Fruit fly (Drosophila melanogaster) whole organism, embryonic: ENCODE results near the gene CG31792.

Experiments used
- Ada2b ChIP-seq: fragments of 200-800 bp; sonication (Bioruptor generic); IDR thresholded peaks from 2 replicates; pipeline ENCODE4 v1.3.6; 2022; ENCODE audit warnings: missing biosample characterization, missing genetic modification characterization
- Adf1 ChIP-seq: fragments of 200-800 bp; sonication (Bioruptor generic); IDR thresholded peaks from 2 replicates; pipeline ENCODE4 v1.3.6; 2022; ENCODE audit warnings: missing biosample characterization, missing genetic modification characterization
- Awh ChIP-seq: fragments of 200-800 bp; sonication (Bioruptor generic); IDR thresholded peaks from 2 replicates; pipeline ENCODE4, ENCODE4 v1.3.6; 2022; ENCODE audit warnings: missing biosample characterization, missing genetic modification characterization
- B-H2 ChIP-seq: fragments of 200-800 bp; sonication (Bioruptor generic); optimal IDR thresholded peaks from 2 replicates; lab custom pipeline; 2018; ENCODE audit warnings: missing biosample characterization, mild to moderate bottlenecking, missing genetic modification characterization
- CG10959 ChIP-seq: fragments of 200-800 bp; sonication (Bioruptor generic); IDR thresholded peaks from 2 replicates; pipeline ENCODE4 v1.3.6; 2022; ENCODE audit warnings: missing biosample characterization, missing genetic modification characterization
- CG11456 ChIP-seq: fragments of 200-800 bp; sonication (Bioruptor generic); IDR thresholded peaks from 3 replicates; pipeline ENCODE4 v1.3.6; 2022; ENCODE audit warnings: missing biosample characterization, missing genetic modification characterization
- CG11560 ChIP-seq: fragments of 200-800 bp; sonication (Bioruptor generic); IDR thresholded peaks from 3 replicates; pipeline ENCODE4 v1.3.6; 2022; ENCODE audit warnings: missing biosample characterization, missing genetic modification characterization
- CG13287 ChIP-seq: fragments of 200-800 bp; sonication (Bioruptor generic); IDR thresholded peaks from 2 replicates; pipeline ENCODE4 v1.3.6; 2022; ENCODE audit warnings: missing biosample characterization, missing genetic modification characterization; ENCODE audit not compliant: partially characterized antibody
- CG13296 ChIP-seq: fragments of 200-800 bp; sonication (Bioruptor generic); optimal IDR thresholded peaks from 3 replicates; lab custom pipeline; 2018; ENCODE audit warnings: missing biosample characterization, mild to moderate bottlenecking, missing genetic modification characterization
- CG14050 ChIP-seq: fragments of 200-800 bp; sonication (Bioruptor generic); IDR thresholded peaks from 3 replicates; pipeline ENCODE4 v1.3.6; 2022; ENCODE audit warnings: missing biosample characterization, missing genetic modification characterization
- CG15514 ChIP-seq: fragments of 200-800 bp; sonication (Bioruptor generic); optimal IDR thresholded peaks from 3 replicates; lab custom pipeline; 2017; ENCODE audit warnings: missing biosample characterization, missing genetic modification characterization, mild to moderate bottlenecking, moderate library complexity, missing genetic modification reagents
- CG16815 ChIP-seq: fragments of 200-800 bp; sonication (Bioruptor generic); optimal IDR thresholded peaks from 3 replicates; lab custom pipeline; 2017; ENCODE audit warnings: missing biosample characterization, mild to moderate bottlenecking, missing genetic modification characterization
- CG30020 ChIP-seq: fragments of 200-800 bp; optimal IDR thresholded peaks from 2 replicates; lab custom pipeline; 2019; ENCODE audit warnings: missing biosample characterization, mild to moderate bottlenecking, missing genetic modification characterization, moderate library complexity
- CG30431 ChIP-seq: fragments of 200-800 bp; sonication (Bioruptor generic); optimal IDR thresholded peaks from 2 replicates; lab custom pipeline; 2017; ENCODE audit warnings: missing biosample characterization, missing genetic modification characterization
- CG31388 ChIP-seq: fragments of 200-800 bp; sonication (Bioruptor generic); optimal IDR thresholded peaks from 2 replicates; lab custom pipeline; 2016; ENCODE audit warnings: missing biosample characterization, missing genetic modification characterization
- CG31441 ChIP-seq: fragments of 200-800 bp; sonication (Bioruptor generic); IDR thresholded peaks from 2 replicates; pipeline ENCODE4 v1.3.6; 2022; ENCODE audit warnings: missing biosample characterization, missing genetic modification characterization
- CG5245 ChIP-seq: fragments of 200-800 bp; sonication (Bioruptor generic); optimal IDR thresholded peaks from 3 replicates; lab custom pipeline; 2016; ENCODE audit warnings: missing biosample characterization, missing genetic modification characterization
- CG7839 ChIP-seq: fragments of 200-800 bp; sonication (Bioruptor generic); optimal IDR thresholded peaks from 3 replicates; lab custom pipeline; 2018; ENCODE audit warnings: missing biosample characterization, mild to moderate bottlenecking, missing genetic modification characterization, moderate library complexity
- CG8765 ChIP-seq: fragments of 200-800 bp; sonication (Bioruptor generic); IDR thresholded peaks from 2 replicates; pipeline ENCODE4 v1.3.6; 2022; ENCODE audit warnings: missing biosample characterization, missing genetic modification characterization
- CHES-1-like ChIP-seq: fragments of 200-800 bp; sonication (Bioruptor generic); optimal IDR thresholded peaks from 2 replicates; lab custom pipeline; 2016; ENCODE audit warnings: missing biosample characterization, missing genetic modification characterization
- Dbx ChIP-seq: fragments of 200-800 bp; sonication (Bioruptor generic); IDR thresholded peaks from 3 replicates; pipeline ENCODE4 v1.3.6; 2022; ENCODE audit warnings: missing biosample characterization, missing genetic modification characterization
- Dip3 ChIP-seq: fragments of 200-800 bp; sonication (Bioruptor generic); optimal IDR thresholded peaks from 3 replicates; lab custom pipeline; 2016; ENCODE audit warnings: missing biosample characterization, missing genetic modification characterization
- GATAe ChIP-seq: fragments of 200-800 bp; sonication (Bioruptor generic); conservative IDR thresholded peaks from 2 replicates; pipeline ENCODE4 v1.3.6; 2022; ENCODE audit warnings: missing biosample characterization, missing genetic modification characterization
- Hr51 ChIP-seq, 2 experiments: fragments of 200-800 bp; sonication (Bioruptor generic); optimal IDR thresholded peaks; 2 replicates in 1 of 2; 3 replicates in 1 of 2; lab custom pipeline; 2016 to 2018; ENCODE audit warnings: missing biosample characterization in 2 of 2, missing genetic modification characterization in 2 of 2, mild to moderate bottlenecking in 1 of 2, moderate library complexity in 1 of 2
- Jarid2 ChIP-seq: fragments of 200-800 bp; sonication (Bioruptor generic); optimal IDR thresholded peaks from 3 replicates; lab custom pipeline; 2017; ENCODE audit warnings: mild to moderate bottlenecking, missing biosample characterization, missing genetic modification reagents, missing genetic modification characterization
- Med ChIP-seq: fragments of 200-800 bp; sonication (Bioruptor generic); peaks from one replicate; lab custom pipeline; 2016; ENCODE audit warnings: missing biosample characterization, missing genetic modification characterization, mild to moderate bottlenecking, inconsistent platforms, moderate library complexity
- caup ChIP-seq: fragments of 200-800 bp; sonication (Bioruptor generic); optimal IDR thresholded peaks from 3 replicates; lab custom pipeline; 2017; ENCODE audit warnings: missing biosample characterization, mild to moderate bottlenecking, missing genetic modification characterization, moderate library complexity; ENCODE audit not compliant: severe bottlenecking
- corto ChIP-seq: fragments of 200-800 bp; sonication (Bioruptor generic); optimal IDR thresholded peaks from 2 replicates; lab custom pipeline; 2016; ENCODE audit warnings: missing biosample characterization, mild to moderate bottlenecking, missing genetic modification characterization, moderate library complexity
- danr ChIP-seq: fragments of 200-800 bp; sonication (Bioruptor generic); IDR thresholded peaks from 2 replicates; pipeline ENCODE4 v1.3.6; 2022; ENCODE audit warnings: missing biosample characterization, missing genetic modification characterization
- dmrt11E ChIP-seq: fragments of 200-800 bp; sonication (Bioruptor generic); optimal IDR thresholded peaks from 3 replicates; lab custom pipeline; 2018; ENCODE audit warnings: missing biosample characterization, mild to moderate bottlenecking, missing genetic modification characterization, moderate library complexity
- ftz-f1 ChIP-seq: fragments of 200-800 bp; sonication (Bioruptor generic); optimal IDR thresholded peaks from 2 replicates; lab custom pipeline; 2016; ENCODE audit warnings: missing biosample characterization, missing genetic modification characterization
- fu2 ChIP-seq: fragments of 200-800 bp; sonication (Bioruptor generic); optimal IDR thresholded peaks from 2 replicates; lab custom pipeline; 2016; ENCODE audit warnings: missing biosample characterization, missing genetic modification characterization
- hkb ChIP-seq, 2 experiments: fragments of 200-800 bp in 1 of 2; fragments of >200 bp in 1 of 2; sonication (Bioruptor generic) in 1 of 2; IDR thresholded peaks in 1 of 2; optimal IDR thresholded peaks in 1 of 2; 2 replicates each; pipeline versions ENCODE4 v1.3.6 to Lab custom; 2017 to 2022; ENCODE audit warnings: missing biosample characterization in 1 of 2, missing genetic modification characterization in 1 of 2
- kah ChIP-seq: fragments of 200-800 bp; sonication (Bioruptor generic); optimal IDR thresholded peaks from 2 replicates; lab custom pipeline; 2018; ENCODE audit warnings: missing biosample characterization, mild to moderate bottlenecking, missing genetic modification characterization
- lbe ChIP-seq: fragments of 200-800 bp; sonication (Bioruptor generic); optimal IDR thresholded peaks from 2 replicates; lab custom pipeline; 2016; ENCODE audit warnings: missing biosample characterization, mild to moderate bottlenecking, missing genetic modification characterization
- nerfin-2 ChIP-seq: fragments of 200-800 bp; sonication (Bioruptor generic); IDR thresholded peaks from 2 replicates; pipeline ENCODE4 v1.3.6; 2022; ENCODE audit warnings: missing biosample characterization, missing genetic modification characterization; ENCODE audit not compliant: partially characterized antibody
- nom ChIP-seq: fragments of 200-800 bp; sonication (Bioruptor generic); optimal IDR thresholded peaks from 2 replicates; lab custom pipeline; 2017; ENCODE audit warnings: missing biosample characterization, missing genetic modification characterization, mild to moderate bottlenecking, moderate library complexity, missing genetic modification reagents
- pfk ChIP-seq: fragments of 200-800 bp; sonication (Bioruptor generic); optimal IDR thresholded peaks from 2 replicates; lab custom pipeline; 2018; ENCODE audit warnings: missing biosample characterization, mild to moderate bottlenecking, missing genetic modification characterization, moderate library complexity
- phol ChIP-seq: fragments of 200-800 bp; sonication (Bioruptor generic); optimal IDR thresholded peaks from 3 replicates; lab custom pipeline; 2018; ENCODE audit warnings: missing biosample characterization, mild to moderate bottlenecking, missing genetic modification characterization, moderate library complexity
- run ChIP-seq: fragments of 200-800 bp; sonication (Bioruptor generic); optimal IDR thresholded peaks from 3 replicates; lab custom pipeline; 2018; ENCODE audit warnings: missing biosample characterization, mild to moderate bottlenecking, missing genetic modification characterization
- scrt ChIP-seq: fragments of 200-800 bp; sonication (Bioruptor generic); optimal IDR thresholded peaks from 2 replicates; lab custom pipeline; 2018; ENCODE audit warnings: missing biosample characterization, mild to moderate bottlenecking, missing genetic modification characterization, moderate library complexity
- sd ChIP-seq: fragments of 200-800 bp; sonication (Bioruptor generic); optimal IDR thresholded peaks from 3 replicates; lab custom pipeline; 2018; ENCODE audit warnings: missing biosample characterization, mild to moderate bottlenecking, missing genetic modification characterization, moderate library complexity
- stc ChIP-seq: fragments of 200-800 bp; sonication (Bioruptor generic); IDR thresholded peaks from 2 replicates; pipeline ENCODE4 v1.3.6; 2022; ENCODE audit warnings: missing biosample characterization, missing genetic modification characterization
- tgo ChIP-seq: fragments of 200-800 bp; sonication (Bioruptor generic); IDR thresholded peaks from 3 replicates; pipeline ENCODE4 v1.3.6; 2022; ENCODE audit warnings: missing biosample characterization, missing genetic modification characterization
- toy ChIP-seq: fragments of 200-800 bp; sonication (Bioruptor generic); IDR thresholded peaks from 2 replicates; pipeline ENCODE4 v1.3.6; 2022; ENCODE audit warnings: missing biosample characterization, missing genetic modification characterization
- tx ChIP-seq: fragments of 200-800 bp; sonication (Bioruptor generic); optimal IDR thresholded peaks from 2 replicates; lab custom pipeline; 2016; ENCODE audit warnings: missing biosample characterization, missing genetic modification characterization

Gene CG31792

dm6 chr2L:18953512-18954254 is 43.6 kb upstream of the CG31792 start (continued):
- TF ChIP-seq hkb (optimal IDR thresholded peaks at IDR 0.05; lab: Kevin White, UChicago) (no peak), hkb (GFP tag; IDR thresholded peaks at IDR 0.05; lab: Robert Waterston, UW) (no peak), CG31441 (GFP tag; lab: Robert Waterston, UW) (no peak), CG30431 (GFP tag; lab: Kevin White, UChicago) (no peak), Dip3 (GFP tag; lab: Kevin White, UChicago) (no peak), Hr51 (GFP tag; optimal IDR thresholded peaks at IDR 0.05; lab: Kevin White, UChicago) (peak in 1 of 2 experiments; percentile 37), B-H2 (GFP tag; lab: Kevin White, UChicago) (no peak), tx (GFP tag; lab: Kevin White, UChicago) (no peak), run (tag; lab: Kevin White, UChicago) (no peak), CG31388 (GFP tag; lab: Kevin White, UChicago) (no peak), stc (no peak), CG16815 (GFP tag; lab: Kevin White, UChicago) (no peak), fu2 (GFP tag; lab: Kevin White, UChicago) (no peak), CG7839 (tag; lab: Kevin White, UChicago) (peak; percentile 58)

dm6 chr2L:18954255-18954715 is 43.0 kb upstream of the CG31792 start, which contains the start of gene CG10621:
Gene CG10621, minus strand, starts transcription at chr2L:18954431.
- peak; percentile 60 for TF ChIP-seq sd (tag; lab: Kevin White, UChicago)
- TF ChIP-seq CHES-1-like (GFP tag; lab: Kevin White, UChicago): no peak
- TF ChIP-seq CG13287: peak; percentile 29; the same call in 1 of the 2 replicates
- TF ChIP-seq nom (GFP tag; lab: Kevin White, UChicago): peak; percentile 36
- TF ChIP-seq nerfin-2 (GFP tag; lab: Robert Waterston, UW): peak; percentile 22; the same call in 1 of the 2 replicates
- no peak for TF ChIP-seq CG10959 (GFP tag; lab: Robert Waterston, UW)
- no peak for TF ChIP-seq Ada2b
- TF ChIP-seq lbe: peak; percentile 51
- TF ChIP-seq danr (GFP tag; lab: Robert Waterston, UW): no peak
- TF ChIP-seq Adf1: peak; percentile 19; the same call in 1 of the 2 replicates
- peak; percentile 9 for TF ChIP-seq B-H2 (GFP tag; lab: Kevin White, UChicago)
- peak; percentile 58 for TF ChIP-seq Med (GFP tag; lab: Kevin White, UChicago)
- TF ChIP-seq scrt (GFP tag; lab: Kevin White, UChicago): peak; percentile 8
- TF ChIP-seq Dbx: peak; percentile 34; the same call in 1 of the 3 replicates
- peak; percentile 13 for TF ChIP-seq Jarid2 (GFP tag; lab: Kevin White, UChicago)
- peak; percentile 1 for TF ChIP-seq CG13296 (GFP tag; lab: Kevin White, UChicago)
- TF ChIP-seq CG8765 (GFP tag; lab: Robert Waterston, UW): no peak
- no peak for TF ChIP-seq dmrt11E (tag; lab: Kevin White, UChicago)
- TF ChIP-seq CG5245 (GFP tag; lab: Kevin White, UChicago): no peak
- TF ChIP-seq caup: peak; percentile 33
- peak; percentile 37 for TF ChIP-seq pfk (GFP tag; lab: Kevin White, UChicago)
- no peak for TF ChIP-seq CG30020
- TF ChIP-seq kah (GFP tag; lab: Kevin White, UChicago): no peak
- no peak for TF ChIP-seq CG14050 (GFP tag; lab: Robert Waterston, UW)
- TF ChIP-seq corto (GFP tag; lab: Kevin White, UChicago): peak; percentile 49
- TF ChIP-seq CG11456 (GFP tag; lab: Robert Waterston, UW): 0 out of 3 replicates have a peak, but pooled peaks have one; percentile 8
- no peak for TF ChIP-seq toy
- no peak for TF ChIP-seq Awh
- no peak for TF ChIP-seq CG31441 (GFP tag; lab: Robert Waterston, UW)
- TF ChIP-seq CG15514 (GFP tag; lab: Kevin White, UChicago): no peak
- TF ChIP-seq GATAe (GFP tag; lab: Robert Waterston, UW): peak; percentile 27; the same call in 1 of the 2 replicates
- TF ChIP-seq tgo (GFP tag; lab: Robert Waterston, UW): no peak
- TF ChIP-seq ftz-f1 (GFP tag; lab: Kevin White, UChicago): peak; percentile 74
- no peak for TF ChIP-seq phol (tag; lab: Kevin White, UChicago)
- TF ChIP-seq CG11560 (tag; lab: Robert Waterston, UW): no peak
